Worm (Caenorhabditis elegans) whole organism, mixed stage, embryonic: Measurements from ENCODE around the gene str-61.

Experiments used
- bed-3 ChIP-seq: fragments of 200-800 bp; sonication (Bioruptor generic); optimal IDR thresholded peaks from 3 replicates; lab custom pipeline; 2018; ENCODE audit warnings: mild to moderate bottlenecking, missing genetic modification characterization, moderate library complexity, missing compliant biosample characterization
- blmp-1 ChIP-seq: fragments of 150-350 bp; optimal IDR thresholded peaks from 2 replicates; lab custom pipeline; 2014; ENCODE audit warnings: missing biosample characterization, missing genetic modification characterization
- ceh-39 ChIP-seq: fragments of 150-350 bp; optimal IDR thresholded peaks from 2 replicates; lab custom pipeline; 2014; ENCODE audit warnings: missing biosample characterization, missing genetic modification characterization
- ceh-43 ChIP-seq: fragments of 200-800 bp; sonication (Bioruptor generic); optimal IDR thresholded peaks from 2 replicates; lab custom pipeline; 2018; ENCODE audit warnings: mild to moderate bottlenecking, missing genetic modification characterization, moderate library complexity, missing compliant biosample characterization
- ceh-83 ChIP-seq: fragments of 200-800 bp; sonication (Bioruptor generic); optimal IDR thresholded peaks from 2 replicates; lab custom pipeline; 2018; ENCODE audit warnings: mild to moderate bottlenecking, missing genetic modification characterization, missing compliant biosample characterization
- cnd-1 ChIP-seq: fragments of 200-800 bp; sonication (Bioruptor generic); optimal IDR thresholded peaks from 2 replicates; lab custom pipeline; 2018; ENCODE audit warnings: mild to moderate bottlenecking, missing genetic modification characterization, missing compliant biosample characterization
- drap-1 ChIP-seq: fragments of 200-800 bp; sonication (Bioruptor generic); optimal IDR thresholded peaks from 3 replicates; lab custom pipeline; 2018; ENCODE audit warnings: mild to moderate bottlenecking, missing genetic modification characterization, missing compliant biosample characterization
- elt-1 ChIP-seq: sonication (generic microtip); optimal IDR thresholded peaks from 2 replicates; lab custom pipeline; 2017; ENCODE audit warnings: missing genetic modification characterization, mild to moderate bottlenecking, missing compliant biosample characterization, antibody characterized with exemption, moderate library complexity, borderline replicate concordance; ENCODE audit not compliant: insufficient read depth
- elt-3 ChIP-seq: fragments of 150-350 bp; optimal IDR thresholded peaks from 2 replicates; lab custom pipeline; 2014; ENCODE audit warnings: missing biosample characterization, missing genetic modification characterization
- flh-1 ChIP-seq: fragments of 200-800 bp; sonication (Bioruptor generic); optimal IDR thresholded peaks from 2 replicates; lab custom pipeline; 2018; ENCODE audit warnings: mild to moderate bottlenecking, missing genetic modification characterization, moderate library complexity, missing compliant biosample characterization
- ham-2 ChIP-seq: fragments of 200-800 bp; sonication (Bioruptor generic); optimal IDR thresholded peaks from 2 replicates; lab custom pipeline; 2018; ENCODE audit warnings: mild to moderate bottlenecking, missing genetic modification characterization, missing compliant biosample characterization
- hlh-1 ChIP-seq: fragments of 150-350 bp; optimal IDR thresholded peaks from 2 replicates; lab custom pipeline; 2014; ENCODE audit warnings: missing biosample characterization, missing genetic modification reagents, missing genetic modification characterization
- lin-32 ChIP-seq: fragments of 200-800 bp; sonication (Bioruptor generic); optimal IDR thresholded peaks from 2 replicates; lab custom pipeline; 2018; ENCODE audit warnings: mild to moderate bottlenecking, missing genetic modification characterization, missing compliant biosample characterization
- lsy-2 ChIP-seq: fragments of 150-350 bp; optimal IDR thresholded peaks from 2 replicates; lab custom pipeline; 2014; ENCODE audit warnings: missing biosample characterization, missing genetic modification characterization
- mab-5 ChIP-seq: fragments of 150-350 bp; optimal IDR thresholded peaks from 2 replicates; lab custom pipeline; 2014; ENCODE audit warnings: missing biosample characterization, missing genetic modification characterization
- mep-1 ChIP-seq: fragments of 150-350 bp; optimal IDR thresholded peaks from 2 replicates; lab custom pipeline; 2017; ENCODE audit warnings: missing biosample characterization, missing genetic modification reagents, missing genetic modification characterization, inconsistent platforms
- nhr-12 ChIP-seq: fragments of 150-350 bp; optimal IDR thresholded peaks from 2 replicates; lab custom pipeline; 2014; ENCODE audit warnings: missing biosample characterization, missing genetic modification characterization
- nhr-2 ChIP-seq: fragments of 150-350 bp; optimal IDR thresholded peaks from 2 replicates; lab custom pipeline; 2014; ENCODE audit warnings: missing biosample characterization, missing genetic modification characterization
- nhr-237 ChIP-seq: fragments of 150-350 bp; optimal IDR thresholded peaks from 2 replicates; lab custom pipeline; 2014; ENCODE audit warnings: missing biosample characterization, missing genetic modification characterization
- nhr-76 ChIP-seq: sonication (generic microtip); optimal IDR thresholded peaks from 2 replicates; lab custom pipeline; 2017; ENCODE audit warnings: missing biosample characterization, missing genetic modification characterization
- pha-4 ChIP-seq: fragments of 150-350 bp; optimal IDR thresholded peaks from 2 replicates; lab custom pipeline; 2018; ENCODE audit warnings: missing biosample characterization, missing genetic modification reagents, missing genetic modification characterization
- snpc-4 ChIP-seq: fragments of 150-350 bp; optimal IDR thresholded peaks from 2 replicates; lab custom pipeline; 2014; ENCODE audit warnings: missing biosample characterization, missing genetic modification characterization
- sptf-1 ChIP-seq: sonication (generic microtip); optimal IDR thresholded peaks from 2 replicates; lab custom pipeline; 2017; ENCODE audit warnings: mild to moderate bottlenecking, missing genetic modification characterization, moderate library complexity, missing compliant biosample characterization
- tbx-8 ChIP-seq: fragments of 200-800 bp; sonication (Bioruptor generic); optimal IDR thresholded peaks from 2 replicates; lab custom pipeline; 2018; ENCODE audit warnings: mild to moderate bottlenecking, missing genetic modification characterization, moderate library complexity, missing compliant biosample characterization
- unc-39 ChIP-seq: fragments of 150-350 bp; optimal IDR thresholded peaks from 2 replicates; lab custom pipeline; 2014; ENCODE audit warnings: missing biosample characterization, missing genetic modification characterization
- zip-8 ChIP-seq: fragments of 150-350 bp; optimal IDR thresholded peaks from 2 replicates; lab custom pipeline; 2014; ENCODE audit warnings: missing biosample characterization, missing genetic modification characterization
- ztf-11 ChIP-seq: fragments of 150-350 bp; optimal IDR thresholded peaks from 2 replicates; lab custom pipeline; 2014; ENCODE audit warnings: missing biosample characterization, missing genetic modification characterization

Gene str-61

ce11 chrV:16693732-16694131, 22.6 kb upstream of the str-61 start, which contains the start of gene srw-42:
srw-42 (minus strand) TSS chrV:16693832.
- TF ChIP-seq elt-3 (tag; lab: Kevin White, UChicago) = no peak
- TF ChIP-seq pha-4 (tag; lab: Kevin White, UChicago) = no peak

- no peak for TF ChIP-seq hlh-1 (tag; lab: Kevin White, UChicago)
- no peak for TF ChIP-seq cnd-1 (tag; lab: Kevin White, UChicago)
Measured at ce11 chrV:16692988-16693387, 21.9 kb upstream of the str-61 start.

- TF ChIP-seq lin-32 (GFP tag; lab: Kevin White, UChicago) (no peak), drap-1 (GFP tag; lab: Kevin White, UChicago) (no peak), mep-1 (tag; lab: Kevin White, UChicago) (no peak), snpc-4 (tag; lab: Kevin White, UChicago) (no peak), ham-2 (GFP tag; lab: Kevin White, UChicago) (no peak), tbx-8 (GFP tag; lab: Kevin White, UChicago) (no peak), bed-3 (GFP tag; lab: Kevin White, UChicago) (no peak), pha-4 (tag; lab: Kevin White, UChicago) (no peak), nhr-2 (tag; lab: Kevin White, UChicago) (no peak)
Measured at ce11 chrV:16687227-16687626, 16.1 kb upstream of the str-61 start, which contains the start of gene srz-102. srz-102 (plus strand) TSS chrV:16687527.

ce11 chrV:16685725-16686124, 14.6 kb upstream of the str-61 start, which contains the start of gene srw-43:
srw-43 (plus strand) TSS chrV:16686025.
- TF ChIP-seq unc-39 = no peak
- no peak for TF ChIP-seq snpc-4 (tag; lab: Kevin White, UChicago)
- TF ChIP-seq elt-3 (tag; lab: Kevin White, UChicago) = no peak
- no peak for TF ChIP-seq nhr-237 (tag; lab: Kevin White, UChicago)
- no peak for TF ChIP-seq mep-1 (tag; lab: Kevin White, UChicago)
- no peak for TF ChIP-seq bed-3 (GFP tag; lab: Kevin White, UChicago)
- no peak for TF ChIP-seq nhr-76 (tag; lab: Kevin White, UChicago)
- no peak for TF ChIP-seq sptf-1 (tag; lab: Kevin White, UChicago)

- no peak for TF ChIP-seq snpc-4 (tag; lab: Kevin White, UChicago)
- no peak for TF ChIP-seq blmp-1 (tag; lab: Kevin White, UChicago)
- TF ChIP-seq sptf-1 (tag; lab: Kevin White, UChicago) = no peak
- no peak for TF ChIP-seq mab-5
- no peak for TF ChIP-seq ztf-11 (tag; lab: Kevin White, UChicago)
- TF ChIP-seq ceh-39 (tag; lab: Kevin White, UChicago) = no peak
- no peak for TF ChIP-seq pha-4 (tag; lab: Kevin White, UChicago)
- no peak for TF ChIP-seq nhr-2 (tag; lab: Kevin White, UChicago)
- TF ChIP-seq ceh-83 (GFP tag; lab: Kevin White, UChicago) = no peak
- TF ChIP-seq hlh-1 (tag; lab: Kevin White, UChicago) = no peak
- no peak for TF ChIP-seq cnd-1 (tag; lab: Kevin White, UChicago)
- TF ChIP-seq unc-39 = no peak
- TF ChIP-seq ceh-43 (GFP tag; lab: Kevin White, UChicago) = no peak
Measured at ce11 chrV:16683359-16683758, 12.3 kb upstream of the str-61 start.

- TF ChIP-seq ceh-83 (GFP tag; lab: Kevin White, UChicago) = no peak
- no peak for TF ChIP-seq elt-1 (tag; lab: Kevin White, UChicago)
- no peak for TF ChIP-seq nhr-12 (tag; lab: Kevin White, UChicago)
Measured at ce11 chrV:16682886-16683285, 11.8 kb upstream of the str-61 start, which contains the start of gene srw-36. srw-36 (plus strand) TSS chrV:16683186.

- no peak for TF ChIP-seq bed-3 (GFP tag; lab: Kevin White, UChicago)
Measured at ce11 chrV:16679981-16680380, 8.9 kb upstream of the str-61 start, which contains the start of gene srw-44. srw-44 (plus strand) TSS chrV:16680281.

ce11 chrV:16679237-16679636, 8.1 kb upstream of the str-61 start, which contains the start of gene srz-103:
srz-103 (minus strand) TSS chrV:16679337.
- no peak for TF ChIP-seq ceh-39 (tag; lab: Kevin White, UChicago)
- no peak for TF ChIP-seq lin-32 (GFP tag; lab: Kevin White, UChicago)
- TF ChIP-seq nhr-2 (tag; lab: Kevin White, UChicago) = no peak
- TF ChIP-seq flh-1 (GFP tag; lab: Kevin White, UChicago) = no peak
- no peak for TF ChIP-seq snpc-4 (tag; lab: Kevin White, UChicago)
- TF ChIP-seq unc-39 = no peak
- TF ChIP-seq zip-8 (tag; lab: Kevin White, UChicago) = no peak
- TF ChIP-seq pha-4 (tag; lab: Kevin White, UChicago) = no peak
- TF ChIP-seq nhr-12 (tag; lab: Kevin White, UChicago) = no peak
- TF ChIP-seq ztf-11 (tag; lab: Kevin White, UChicago) = no peak
- no peak for TF ChIP-seq tbx-8 (GFP tag; lab: Kevin White, UChicago)
- no peak for TF ChIP-seq mab-5
- no peak for TF ChIP-seq ceh-43 (GFP tag; lab: Kevin White, UChicago)
- no peak for TF ChIP-seq blmp-1 (tag; lab: Kevin White, UChicago)
- no peak for TF ChIP-seq lsy-2 (tag; lab: Kevin White, UChicago)
